Fruit fly (Drosophila melanogaster) whole organism, larva: Measurements from ENCODE around the gene LpR2.

Experiments
- noc ChIP-seq: fragments of 200-800 bp; sonication (Bioruptor generic); optimal IDR thresholded peaks from 3 replicates; lab custom pipeline; 2019; ENCODE audit warnings: missing biosample characterization, mild to moderate bottlenecking, missing genetic modification characterization, moderate library complexity

Gene LpR2

dm6 chr3R:25660985-25661530 lies 79.2 kb downstream of the LpR2 start, which contains the start of gene Tnks:
TSS of gene Tnks (minus strand) at chr3R:25661286.
- no peak for TF ChIP-seq noc

- no peak for TF ChIP-seq noc
Measured at dm6 chr3R:25659857-25660417, 80.3 kb downstream of the LpR2 start.

- TF ChIP-seq noc: no peak
Measured at dm6 chr3R:25652066-25652720, 88.1 kb downstream of the LpR2 start.

dm6 chr3R:25651414-25651813 lies 88.9 kb downstream of the LpR2 start:
- TF ChIP-seq noc: no peak

dm6 chr3R:25650417-25650816 lies 89.8 kb downstream of the LpR2 start:
- TF ChIP-seq noc: no peak
